5 worm cellular contexts compared by ENCODE assay signal in the genomic region with DNA sequence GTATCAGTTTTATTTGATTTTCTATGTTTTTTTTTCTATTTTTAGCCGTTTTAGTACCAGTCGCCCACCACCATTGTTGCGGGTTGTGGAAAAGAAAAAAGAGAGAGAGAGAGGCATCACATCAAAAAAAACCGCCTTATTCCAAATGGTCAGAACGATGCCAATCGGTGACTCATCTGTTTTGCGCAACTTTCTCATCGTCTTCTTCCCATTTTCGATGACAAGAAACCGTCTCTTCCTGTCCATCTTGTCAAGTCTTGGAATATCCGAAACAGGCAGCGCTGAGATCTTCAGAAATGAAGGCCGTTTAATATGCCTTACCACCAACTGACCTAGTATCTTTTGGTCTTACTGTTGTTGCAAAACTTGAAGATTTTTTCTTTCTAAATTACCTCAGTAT.
TF ChIP-seq lines count a peak whose summit lies in the region.

No protein-coding gene starts in this region.

TF ChIP-seq in whole organism, L1 larva, 84 proteins besides CTCF, POLR2A, EP300 and RAD21:
- TF ChIP-seq blmp-1 (tag; optimal IDR thresholded peaks at IDR 0.05; lab: Kevin White, UChicago) (peak; percentile 97), elt-3 (tag; optimal IDR thresholded peaks at IDR 0.05; lab: Kevin White, UChicago) (peak in 2 of 6 experiments; percentile 32 to 49), zag-1 (tag; optimal IDR thresholded peaks at IDR 0.05; lab: Kevin White, UChicago) (no peak), mep-1 (tag; optimal IDR thresholded peaks at IDR 0.05; lab: Kevin White, UChicago) (peak; percentile 47), nhr-85 (tag; lab: Kevin White, UChicago) (peak; percentile 80), lin-14 (GFP tag; optimal IDR thresholded peaks at IDR 0.05; lab: Kevin White, UChicago) (peak; percentile 44), sox-4 (tag; optimal IDR thresholded peaks at IDR 0.05; lab: Kevin White, UChicago) (no peak)
TF ChIP-seq in whole organism, L1 larva: peak in this region for 5.

TF ChIP-seq in whole organism, L2 larva, 48 proteins besides CTCF, POLR2A, EP300 and RAD21:
- TF ChIP-seq sma-3 (GFP tag; optimal IDR thresholded peaks at IDR 0.05; lab: Kevin White, UChicago): peak; percentile 18
- TF ChIP-seq Y55F3AM.14 (GFP tag; optimal IDR thresholded peaks at IDR 0.05; lab: Kevin White, UChicago): no peak
- no peak for TF ChIP-seq elt-3 (tag; optimal IDR thresholded peaks at IDR 0.05; lab: Kevin White, UChicago)
- TF ChIP-seq ZK546.5 (tag; optimal IDR thresholded peaks at IDR 0.05; lab: Kevin White, UChicago): no peak
- TF ChIP-seq zag-1 (tag; optimal IDR thresholded peaks at IDR 0.05; lab: Kevin White, UChicago): no peak
- no peak for TF ChIP-seq unc-39 (tag; optimal IDR thresholded peaks at IDR 0.05; lab: Kevin White, UChicago)
- TF ChIP-seq nhr-21 (tag; optimal IDR thresholded peaks at IDR 0.05; lab: Kevin White, UChicago): peak; percentile 2
- peak; percentile 86 for TF ChIP-seq fos-1 (tag; optimal IDR thresholded peaks at IDR 0.05; lab: Kevin White, UChicago)
- peak; percentile 30 for TF ChIP-seq nhr-25 (tag; optimal IDR thresholded peaks at IDR 0.05; lab: Kevin White, UChicago)
- TF ChIP-seq blmp-1 (tag; optimal IDR thresholded peaks at IDR 0.05; lab: Kevin White, UChicago; ENCODE audit: insufficient read depth): peak; percentile 50
- TF ChIP-seq lin-39 (tag; optimal IDR thresholded peaks at IDR 0.05; lab: Kevin White, UChicago): no peak

TF ChIP-seq in whole organism, L3 larva, 47 proteins besides CTCF, POLR2A, EP300 and RAD21:
- no peak for TF ChIP-seq ama-1 (optimal IDR thresholded peaks at IDR 0.05; lab: Kevin White, UChicago)
- TF ChIP-seq unc-62 (GFP tag; optimal IDR thresholded peaks at IDR 0.05; lab: Kevin White, UChicago): no peak
- TF ChIP-seq nhr-43 (tag; optimal IDR thresholded peaks at IDR 0.05; lab: Kevin White, UChicago; ENCODE audit: poor library complexity, severe bottlenecking): peak; percentile 13
- TF ChIP-seq lsy-12 (tag; optimal IDR thresholded peaks at IDR 0.05; lab: Kevin White, UChicago): peak; percentile 31
- peak; percentile 54 for TF ChIP-seq nhr-25 (tag; optimal IDR thresholded peaks at IDR 0.05; lab: Kevin White, UChicago)
- TF ChIP-seq nhr-23 (tag; optimal IDR thresholded peaks at IDR 0.05; lab: Kevin White, UChicago): peak; percentile 69
- peak; percentile 45 for TF ChIP-seq jun-1 (tag; optimal IDR thresholded peaks at IDR 0.05; lab: Kevin White, UChicago)
- peak; percentile 3 for TF ChIP-seq ceh-28 (tag; optimal IDR thresholded peaks at IDR 0.05; lab: Kevin White, UChicago)
- no peak for TF ChIP-seq ceh-82 (tag; optimal IDR thresholded peaks at IDR 0.05; lab: Kevin White, UChicago)
TF ChIP-seq in whole organism, L3 larva: peak in this region for 6.

TF ChIP-seq in whole organism, L4 larva, 104 proteins besides CTCF, POLR2A, EP300 and RAD21:
- TF ChIP-seq mdl-1 (tag; optimal IDR thresholded peaks at IDR 0.05; lab: Kevin White, UChicago) (peak in 1 of 2 experiments; percentile 47), tra-1 (GFP tag; IDR thresholded peaks at IDR 0.05; lab: Robert Waterston, UW) (no peak), zip-11 (GFP tag; IDR thresholded peaks at IDR 0.05; lab: Robert Waterston, UW) (no peak), nhr-25 (tag; optimal IDR thresholded peaks at IDR 0.05; lab: Kevin White, UChicago; ENCODE audit: borderline replicate concordance, insufficient read depth) (peak; percentile 42), egl-27 (tag; optimal IDR thresholded peaks at IDR 0.05; lab: Kevin White, UChicago) (no peak), hlh-11 (tag; optimal IDR thresholded peaks at IDR 0.05; lab: Kevin White, UChicago) (peak; percentile 57), zfp-3 (GFP tag; conservative IDR thresholded peaks at IDR 0.05; lab: Robert Waterston, UW) (no peak), dmd-6 (GFP tag; IDR thresholded peaks at IDR 0.05; lab: Robert Waterston, UW) (no peak), rbr-2 (tag; optimal IDR thresholded peaks at IDR 0.05; lab: Kevin White, UChicago) (no peak), nhr-28 (tag; optimal IDR thresholded peaks at IDR 0.05; lab: Kevin White, UChicago) (peak; percentile 6), ceh-62 (tag; optimal IDR thresholded peaks at IDR 0.05; lab: Kevin White, UChicago) (no peak), mep-1 (tag; optimal IDR thresholded peaks at IDR 0.05; lab: Kevin White, UChicago) (peak; percentile 14), sdz-12 (GFP tag; optimal IDR thresholded peaks at IDR 0.05; lab: Kevin White, UChicago) (no peak), lin-39 (tag; optimal IDR thresholded peaks at IDR 0.05; lab: Kevin White, UChicago) (no peak)

TF ChIP-seq in whole organism, mixed stage, embryonic, 35 proteins besides CTCF, POLR2A, EP300 and RAD21:
- no peak for TF ChIP-seq ces-1 (GFP tag; optimal IDR thresholded peaks at IDR 0.05; lab: Kevin White, UChicago)
- TF ChIP-seq unc-62 (GFP tag; optimal IDR thresholded peaks at IDR 0.05; lab: Kevin White, UChicago): peak; percentile 11
- no peak for TF ChIP-seq nhr-2 (tag; optimal IDR thresholded peaks at IDR 0.05; lab: Kevin White, UChicago)
- TF ChIP-seq ceh-39 (tag; optimal IDR thresholded peaks at IDR 0.05; lab: Kevin White, UChicago): no peak
- no peak for TF ChIP-seq mep-1 (tag; optimal IDR thresholded peaks at IDR 0.05; lab: Kevin White, UChicago)
- TF ChIP-seq elt-3 (tag; optimal IDR thresholded peaks at IDR 0.05; lab: Kevin White, UChicago): no peak
- TF ChIP-seq ham-2 (GFP tag; optimal IDR thresholded peaks at IDR 0.05; lab: Kevin White, UChicago): no peak
- TF ChIP-seq blmp-1 (tag; optimal IDR thresholded peaks at IDR 0.05; lab: Kevin White, UChicago): no peak
